Fruit fly (Drosophila melanogaster): ENCODE data around the gene Iru.

DNA sequence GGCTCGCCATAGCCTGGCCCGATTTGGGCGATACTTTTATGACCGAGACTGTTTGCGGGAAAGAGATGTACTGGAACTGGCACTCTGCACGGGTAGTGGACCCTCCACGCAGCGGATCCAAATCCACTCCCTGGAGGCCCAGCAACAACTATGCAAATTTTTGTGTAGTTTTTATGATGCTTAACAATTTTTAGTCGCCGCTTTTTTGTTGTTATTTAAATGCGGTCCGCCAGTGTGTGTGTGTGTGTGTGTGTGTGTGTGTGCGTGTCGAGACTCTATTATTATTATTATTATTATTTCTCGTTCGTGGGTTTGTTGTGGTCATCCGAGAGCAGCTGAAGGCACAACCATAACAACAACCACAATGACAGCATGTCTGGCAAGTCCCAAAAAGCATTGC is 47.1 kb upstream of the Iru start:
- TF ChIP-seq h (GFP tag; optimal IDR thresholded peaks at IDR 0.05) (no peak), CrebA (GFP tag; optimal IDR thresholded peaks at IDR 0.05; ENCODE audit: borderline replicate concordance) (no peak), dmrt93B (GFP tag; optimal IDR thresholded peaks at IDR 0.05) (no peak), pan (optimal IDR thresholded peaks at IDR 0.05) (no peak), rgr (GFP tag; optimal IDR thresholded peaks at IDR 0.05) (no peak), Hr78 (GFP tag; optimal IDR thresholded peaks at IDR 0.05) (no peak), Jra (GFP tag; optimal IDR thresholded peaks at IDR 0.05) (no peak), Hr83 (GFP tag; optimal IDR thresholded peaks at IDR 0.05; ENCODE audit: poor library complexity, severe bottlenecking) (no peak), Sp1 (GFP tag; optimal IDR thresholded peaks at IDR 0.05) (no peak), br (GFP tag; optimal IDR thresholded peaks at IDR 0.05) (no peak)

Measured in whole organism, wandering third instar larva.